Worm (Caenorhabditis elegans) whole organism, midembryonic: Measurements from ENCODE around the gene cyc-2.2.

Experiments
- cog-1 ChIP-seq: sonication (generic microtip); optimal IDR thresholded peaks from 2 replicates; lab custom pipeline; 2016; ENCODE audit warnings: missing genetic modification characterization, missing compliant biosample characterization
- flt-1 ChIP-seq: fragments of 200-800 bp; sonication (Bioruptor generic); IDR thresholded peaks from 2 replicates; pipeline ENCODE4 v1.3.6; 2022; ENCODE audit warnings: missing genetic modification characterization, missing compliant biosample characterization
- klf-2 ChIP-seq: fragments of 200-800 bp; sonication (Bioruptor generic); conservative IDR thresholded peaks from 2 replicates; pipeline ENCODE4 v1.3.6; 2022; ENCODE audit warnings: missing genetic modification reagents, missing genetic modification characterization, missing compliant biosample characterization
- med-1 ChIP-seq: sonication (generic microtip); optimal IDR thresholded peaks from 2 replicates; lab custom pipeline; 2017; ENCODE audit warnings: missing genetic modification characterization, mild to moderate bottlenecking, missing compliant biosample characterization, antibody characterized with exemption, missing genetic modification reagents; ENCODE audit not compliant: insufficient read depth
- ref-1 ChIP-seq: fragments of 200-800 bp; sonication (Bioruptor generic); conservative IDR thresholded peaks from 2 replicates; pipeline ENCODE4 v1.3.6; 2022; ENCODE audit warnings: missing genetic modification reagents, missing genetic modification characterization, missing compliant biosample characterization
- ztf-23 ChIP-seq: fragments of 200-800 bp; sonication (Bioruptor generic); IDR thresholded peaks from 2 replicates; pipeline ENCODE4 v1.3.6; 2022; ENCODE audit warnings: missing genetic modification reagents, missing genetic modification characterization, missing compliant biosample characterization
- ztf-29 ChIP-seq: fragments of 200-800 bp; sonication (Bioruptor generic); IDR thresholded peaks from 2 replicates; pipeline ENCODE4 v1.3.6; 2022; ENCODE audit warnings: missing genetic modification reagents, missing genetic modification characterization, missing compliant biosample characterization

DNA sequence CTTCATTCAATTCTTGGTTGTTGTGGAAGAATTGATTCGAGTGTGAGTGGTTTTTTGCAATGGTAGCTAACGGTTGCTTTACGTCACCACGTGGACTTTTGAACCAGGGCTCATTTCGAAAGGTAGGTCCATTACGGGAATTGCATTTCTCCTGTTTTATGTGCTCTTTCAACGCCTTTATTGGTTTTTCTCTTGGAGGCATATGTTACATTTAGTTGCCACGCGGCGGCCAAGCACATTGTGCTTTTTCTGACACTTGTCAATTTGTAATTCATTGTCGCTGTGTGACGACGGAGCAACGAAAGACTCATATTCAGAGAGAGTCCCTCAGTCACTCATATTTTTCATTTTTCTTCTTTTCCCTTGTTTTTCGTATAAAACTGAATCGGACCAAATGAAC is 27.2 kb downstream of the cyc-2.2 start:
- TF ChIP-seq flt-1 (GFP tag; lab: Robert Waterston, UW) (no peak), med-1 (GFP tag; lab: Kevin White, UChicago) (no peak), klf-2 (GFP tag; lab: Robert Waterston, UW) (no peak), ref-1 (GFP tag; lab: Robert Waterston, UW) (no peak), cog-1 (no peak), ztf-29 (GFP tag; lab: Robert Waterston, UW) (no peak), ztf-23 (GFP tag; lab: Robert Waterston, UW) (no peak)
